Fruit fly (Drosophila melanogaster) whole organism, wandering third instar larva: Measurements from ENCODE around the gene pr.

Source experiments
- Abd-B ChIP-seq: fragments of >200 bp; optimal IDR thresholded peaks from 2 replicates; lab custom pipeline; 2017; ENCODE audit warnings: missing biosample characterization, missing genetic modification characterization
- CrebA ChIP-seq: fragments of 200-800 bp; sonication (Bioruptor generic); optimal IDR thresholded peaks from 2 replicates; lab custom pipeline; 2016; ENCODE audit warnings: missing biosample characterization, mild to moderate bottlenecking, missing genetic modification characterization, borderline replicate concordance
- Hr78 ChIP-seq: fragments of >200 bp; optimal IDR thresholded peaks from 2 replicates; lab custom pipeline; 2017; ENCODE audit warnings: missing biosample characterization, missing genetic modification characterization
- Myc ChIP-seq: fragments of >200 bp; optimal IDR thresholded peaks from 2 replicates; lab custom pipeline; 2017
- N ChIP-seq: fragments of >200 bp; optimal IDR thresholded peaks from 2 replicates; lab custom pipeline; 2018; ENCODE audit warnings: missing biosample characterization, missing external identifiers, missing genetic modification characterization
- OdsH ChIP-seq: fragments of 200-800 bp; sonication (Bioruptor generic); optimal IDR thresholded peaks from 2 replicates; lab custom pipeline; 2016; ENCODE audit warnings: missing biosample characterization, mild to moderate bottlenecking, missing genetic modification characterization
- Rel ChIP-seq, 2 experiments: fragments of 200-800 bp; sonication (Bioruptor generic) in 1 of 2; optimal IDR thresholded peaks; 2 replicates in 1 of 2; 3 replicates in 1 of 2; lab custom pipeline; 2016 to 2019; ENCODE audit warnings: mild to moderate bottlenecking in 2 of 2, missing biosample characterization in 2 of 2, missing genetic modification characterization in 2 of 2, moderate library complexity in 1 of 2
- brk ChIP-seq: fragments of 200-800 bp; sonication (Bioruptor generic); optimal IDR thresholded peaks from 2 replicates; lab custom pipeline; 2016; ENCODE audit warnings: missing biosample characterization, mild to moderate bottlenecking, missing genetic modification characterization
- dl ChIP-seq, 2 experiments: fragments of 175-275, 200-275 bp in 1 of 2; fragments of 200-275 bp in 1 of 2; sonication (Bioruptor generic); optimal IDR thresholded peaks; lab custom pipeline; 2018; ENCODE audit warnings: mild to moderate bottlenecking in 2 of 2, missing biosample characterization in 2 of 2, missing genetic modification characterization in 2 of 2, moderate library complexity in 2 of 2; ENCODE audit not compliant: partially characterized antibody in 2 of 2, insufficient read depth in 1 of 2
- h ChIP-seq: fragments of 200-800 bp; sonication (Bioruptor generic); optimal IDR thresholded peaks from 3 replicates; lab custom pipeline; 2016; ENCODE audit warnings: missing biosample characterization, mild to moderate bottlenecking, missing genetic modification characterization
- pan ChIP-seq: fragments of >200 bp; optimal IDR thresholded peaks from 2 replicates; lab custom pipeline; 2017
- psq ChIP-seq: fragments of 200-800 bp; sonication (Bioruptor generic); optimal IDR thresholded peaks from 3 replicates; lab custom pipeline; 2017; ENCODE audit warnings: missing biosample characterization, mild to moderate bottlenecking, missing genetic modification characterization, moderate library complexity
- sage ChIP-seq: fragments of 200-800 bp; sonication (Bioruptor generic); optimal IDR thresholded peaks from 2 replicates; lab custom pipeline; 2016; ENCODE audit warnings: missing biosample characterization, mild to moderate bottlenecking, missing genetic modification characterization
- usp ChIP-seq: fragments of >200 bp; optimal IDR thresholded peaks from 2 replicates; lab custom pipeline; 2017; ENCODE audit warnings: missing biosample characterization, missing genetic modification characterization

DNA sequence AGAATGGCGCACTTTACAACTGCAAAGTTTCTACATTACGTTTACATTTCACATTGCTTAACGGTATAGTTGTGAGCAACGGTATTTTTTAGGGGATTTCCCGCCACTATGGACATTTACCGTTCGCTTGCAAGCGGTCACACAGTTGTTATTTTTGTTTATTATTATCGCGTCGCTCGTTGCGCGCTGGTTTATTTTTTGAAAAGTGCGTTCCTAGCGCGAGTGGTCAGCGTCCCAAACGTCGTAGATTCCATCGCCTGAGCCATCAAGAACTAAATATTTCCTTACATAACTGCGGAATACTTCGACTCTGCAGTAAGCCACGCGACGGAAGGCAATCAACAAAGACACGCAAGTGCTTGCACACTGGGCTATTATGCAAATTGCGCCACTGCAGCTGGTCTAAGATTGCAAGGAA is 9.0 kb downstream of the pr start, which contains the start of gene bwa:
- TF ChIP-seq Rel (GFP tag; optimal IDR thresholded peaks at IDR 0.05; lab: Kevin White, UChicago) (no peak), Rel (tag; optimal IDR thresholded peaks at IDR 0.05; lab: Kevin White, UChicago) (peak; percentile 98), sage (GFP tag; lab: Kevin White, UChicago) (no peak), Myc (lab: Kevin White, UChicago) (no peak), usp (GFP tag; lab: Kevin White, UChicago) (no peak), Hr78 (GFP tag; lab: Kevin White, UChicago) (no peak), h (GFP tag; lab: Kevin White, UChicago) (peak; percentile 5), brk (no peak), dl (GFP tag; optimal IDR thresholded peaks at IDR 0.05; lab: Kevin White, UChicago; ENCODE audit: insufficient read depth in 1 of 2, partially characterized antibody in 2 of 2) (no peak), psq (no peak), CrebA (GFP tag; lab: Kevin White, UChicago) (no peak), N (GFP tag; lab: Kevin White, UChicago) (no peak), OdsH (no peak), pan (no peak), Abd-B (no peak)
